Worm (Caenorhabditis elegans) whole organism, L2 larva: ENCODE results near the gene letm-1.

Source experiments
- C34F6.9 ChIP-seq: fragments of 150-350 bp; optimal IDR thresholded peaks from 2 replicates; lab custom pipeline; 2014; ENCODE audit warnings: missing biosample characterization, missing genetic modification characterization
- F13H6.1 ChIP-seq: sonication (generic microtip); optimal IDR thresholded peaks from 2 replicates; lab custom pipeline; 2016; ENCODE audit warnings: missing genetic modification characterization, missing compliant biosample characterization
- R02D3.7 ChIP-seq: fragments of 150-350 bp; optimal IDR thresholded peaks from 2 replicates; lab custom pipeline; 2014; ENCODE audit warnings: missing biosample characterization, missing genetic modification characterization
- Y55F3AM.14 ChIP-seq: fragments of 200-800 bp; sonication (Bioruptor generic); optimal IDR thresholded peaks from 2 replicates; lab custom pipeline; 2018; ENCODE audit warnings: mild to moderate bottlenecking, missing genetic modification characterization, missing compliant biosample characterization
- ZK546.5 ChIP-seq: sonication (generic microtip); optimal IDR thresholded peaks from 2 replicates; lab custom pipeline; 2017; ENCODE audit warnings: missing biosample characterization, missing genetic modification characterization
- alr-1 ChIP-seq: fragments of 150-350 bp; optimal IDR thresholded peaks from 2 replicates; lab custom pipeline; 2014; ENCODE audit warnings: missing biosample characterization, missing genetic modification characterization
- aly-2 ChIP-seq: fragments of 150-350 bp; optimal IDR thresholded peaks from 2 replicates; lab custom pipeline; 2014; ENCODE audit warnings: missing biosample characterization, missing genetic modification characterization
- ama-1 ChIP-seq: fragments of 150-350 bp; optimal IDR thresholded peaks from 2 replicates; lab custom pipeline; 2018; ENCODE audit warnings: inconsistent platforms
- blmp-1 ChIP-seq: sonication (generic microtip); optimal IDR thresholded peaks from 2 replicates; lab custom pipeline; 2017; ENCODE audit warnings: missing genetic modification characterization, mild to moderate bottlenecking, missing compliant biosample characterization, antibody characterized with exemption, moderate library complexity; ENCODE audit not compliant: insufficient read depth
- ceh-16 ChIP-seq: fragments of 150-350 bp; optimal IDR thresholded peaks from 2 replicates; lab custom pipeline; 2014; ENCODE audit warnings: missing biosample characterization, missing genetic modification characterization
- ceh-82 ChIP-seq: fragments of 150-350 bp; optimal IDR thresholded peaks from 2 replicates; lab custom pipeline; 2014; ENCODE audit warnings: missing biosample characterization, missing genetic modification characterization
- crh-2 ChIP-seq: sonication (generic microtip); optimal IDR thresholded peaks from 2 replicates; lab custom pipeline; 2017; ENCODE audit warnings: missing biosample characterization, missing genetic modification characterization
- dmd-4 ChIP-seq: sonication (generic microtip); optimal IDR thresholded peaks from 2 replicates; lab custom pipeline; 2017; ENCODE audit warnings: missing biosample characterization, missing genetic modification characterization
- egl-27 ChIP-seq: sonication (generic microtip); optimal IDR thresholded peaks from 3 replicates; lab custom pipeline; 2017; ENCODE audit warnings: missing biosample characterization, missing genetic modification reagents, missing genetic modification characterization
- elt-1 ChIP-seq: fragments of 150-350 bp; optimal IDR thresholded peaks from 2 replicates; lab custom pipeline; 2014; ENCODE audit warnings: missing biosample characterization, missing genetic modification characterization
- elt-3 ChIP-seq: sonication (generic microtip); optimal IDR thresholded peaks from 2 replicates; lab custom pipeline; 2017; ENCODE audit warnings: missing biosample characterization, missing genetic modification characterization
- fos-1 ChIP-seq: fragments of 150-350 bp; optimal IDR thresholded peaks from 2 replicates; lab custom pipeline; 2014; ENCODE audit warnings: missing biosample characterization, missing genetic modification characterization
- gmeb-1 ChIP-seq: fragments of 150-350 bp; optimal IDR thresholded peaks from 2 replicates; lab custom pipeline; 2014; ENCODE audit warnings: missing biosample characterization, missing genetic modification characterization
- lin-11 ChIP-seq: fragments of 150-350 bp; sonication (generic microtip); optimal IDR thresholded peaks from 2 replicates; lab custom pipeline; 2014; ENCODE audit warnings: missing biosample characterization, missing genetic modification characterization, inconsistent platforms, mixed read lengths
- lin-13 ChIP-seq: fragments of 150-350 bp; optimal IDR thresholded peaks from 2 replicates; lab custom pipeline; 2014; ENCODE audit warnings: missing biosample characterization, missing genetic modification reagents, missing genetic modification characterization
- lin-39 ChIP-seq: fragments of 150-350 bp; optimal IDR thresholded peaks from 2 replicates; lab custom pipeline; 2014; ENCODE audit warnings: missing biosample characterization, missing genetic modification reagents, missing genetic modification characterization
- lsy-2 ChIP-seq, 2 experiments: fragments of 150-350 bp in 1 of 2; sonication (generic microtip) in 1 of 2; optimal IDR thresholded peaks; 2 replicates each; lab custom pipeline; 2014 to 2017; ENCODE audit warnings: missing biosample characterization in 2 of 2, missing genetic modification characterization in 2 of 2
- mab-5 ChIP-seq: fragments of 150-350 bp; optimal IDR thresholded peaks from 2 replicates; lab custom pipeline; 2014; ENCODE audit warnings: missing biosample characterization, missing genetic modification characterization
- mdl-1 ChIP-seq, 2 experiments: fragments of 150-350 bp in 1 of 2; sonication (generic microtip) in 1 of 2; optimal IDR thresholded peaks; 2 replicates each; lab custom pipeline; 2017; ENCODE audit warnings: missing biosample characterization in 2 of 2, missing genetic modification characterization in 2 of 2
- nhr-10 ChIP-seq: sonication (generic microtip); optimal IDR thresholded peaks from 2 replicates; lab custom pipeline; 2017; ENCODE audit warnings: missing biosample characterization, missing genetic modification characterization
- nhr-11 ChIP-seq: fragments of 150-350 bp; optimal IDR thresholded peaks from 2 replicates; lab custom pipeline; 2014; ENCODE audit warnings: missing biosample characterization, missing genetic modification characterization
- nhr-12 ChIP-seq: fragments of 150-350 bp; optimal IDR thresholded peaks from 2 replicates; lab custom pipeline; 2014; ENCODE audit warnings: missing biosample characterization, missing genetic modification characterization
- nhr-129 ChIP-seq: fragments of 150-350 bp; optimal IDR thresholded peaks from 2 replicates; lab custom pipeline; 2014; ENCODE audit warnings: missing biosample characterization, missing genetic modification characterization
- nhr-21 ChIP-seq: fragments of 150-350 bp; optimal IDR thresholded peaks from 2 replicates; lab custom pipeline; 2014; ENCODE audit warnings: missing biosample characterization, missing genetic modification characterization
- nhr-23 ChIP-seq: fragments of 150-350 bp; optimal IDR thresholded peaks from 2 replicates; lab custom pipeline; 2014; ENCODE audit warnings: missing biosample characterization, missing genetic modification reagents, missing genetic modification characterization
- nhr-237 ChIP-seq: fragments of 150-350 bp; optimal IDR thresholded peaks from 2 replicates; lab custom pipeline; 2014; ENCODE audit warnings: missing biosample characterization, missing genetic modification characterization
- nhr-25 ChIP-seq: fragments of 150-350 bp; sonication (generic microtip); optimal IDR thresholded peaks from 3 replicates; lab custom pipeline; 2014; ENCODE audit warnings: missing biosample characterization, missing genetic modification characterization
- nhr-6 ChIP-seq: fragments of 150-350 bp; optimal IDR thresholded peaks from 2 replicates; lab custom pipeline; 2014; ENCODE audit warnings: missing biosample characterization, missing genetic modification characterization
- nhr-77 ChIP-seq: fragments of 150-350 bp; optimal IDR thresholded peaks from 2 replicates; lab custom pipeline; 2014; ENCODE audit warnings: missing biosample characterization, missing genetic modification characterization
- peb-1 ChIP-seq: fragments of 150-350 bp; optimal IDR thresholded peaks from 2 replicates; lab custom pipeline; 2014; ENCODE audit warnings: missing biosample characterization, missing genetic modification characterization
- sem-4 ChIP-seq: fragments of 150-350 bp; optimal IDR thresholded peaks from 2 replicates; lab custom pipeline; 2014; ENCODE audit warnings: missing biosample characterization, missing genetic modification reagents, missing genetic modification characterization
- skn-1 ChIP-seq: sonication (generic microtip); optimal IDR thresholded peaks from 2 replicates; lab custom pipeline; 2017; ENCODE audit warnings: missing biosample characterization, missing genetic modification characterization
- sma-3 ChIP-seq: sonication (generic microtip); optimal IDR thresholded peaks from 2 replicates; lab custom pipeline; 2016; ENCODE audit warnings: missing genetic modification reagents, missing genetic modification characterization, missing compliant biosample characterization
- sma-9 ChIP-seq, 2 experiments: fragments of 150-350 bp in 1 of 2; sonication (generic microtip) in 1 of 2; optimal IDR thresholded peaks; 2 replicates each; lab custom pipeline; 2014 to 2016; ENCODE audit warnings: missing genetic modification characterization in 2 of 2, mild to moderate bottlenecking in 1 of 2, missing biosample characterization in 1 of 2, missing compliant biosample characterization in 1 of 2, missing genetic modification reagents in 1 of 2, moderate library complexity in 1 of 2
- snpc-4 ChIP-seq: fragments of 150-350 bp; optimal IDR thresholded peaks from 2 replicates; lab custom pipeline; 2014; ENCODE audit warnings: missing biosample characterization, missing genetic modification characterization
- unc-39 ChIP-seq: fragments of 150-350 bp; optimal IDR thresholded peaks from 2 replicates; lab custom pipeline; 2014; ENCODE audit warnings: missing biosample characterization, missing genetic modification characterization
- unc-55 ChIP-seq: fragments of 150-350 bp; sonication (generic microtip); optimal IDR thresholded peaks from 3 replicates; lab custom pipeline; 2014; ENCODE audit warnings: missing biosample characterization, missing genetic modification reagents, missing genetic modification characterization
- unc-62 ChIP-seq: fragments of 150-350 bp; optimal IDR thresholded peaks from 2 replicates; lab custom pipeline; 2014; ENCODE audit warnings: missing biosample characterization, missing genetic modification reagents, missing genetic modification characterization
- zag-1 ChIP-seq: fragments of 150-350 bp; optimal IDR thresholded peaks from 2 replicates; lab custom pipeline; 2014; ENCODE audit warnings: missing biosample characterization, missing genetic modification characterization
- ztf-1 ChIP-seq: fragments of 200-800 bp; sonication (Bioruptor generic); conservative IDR thresholded peaks from 2 replicates; pipeline ENCODE4 v1.3.6; 2022; ENCODE audit warnings: missing genetic modification characterization, missing compliant biosample characterization
- ztf-11 ChIP-seq: sonication (generic microtip); optimal IDR thresholded peaks from 2 replicates; lab custom pipeline; 2017; ENCODE audit warnings: missing biosample characterization, missing genetic modification characterization
- ztf-4 ChIP-seq: fragments of 150-350 bp; optimal IDR thresholded peaks from 2 replicates; lab custom pipeline; 2014; ENCODE audit warnings: missing biosample characterization, missing genetic modification characterization

Gene letm-1

DNA sequence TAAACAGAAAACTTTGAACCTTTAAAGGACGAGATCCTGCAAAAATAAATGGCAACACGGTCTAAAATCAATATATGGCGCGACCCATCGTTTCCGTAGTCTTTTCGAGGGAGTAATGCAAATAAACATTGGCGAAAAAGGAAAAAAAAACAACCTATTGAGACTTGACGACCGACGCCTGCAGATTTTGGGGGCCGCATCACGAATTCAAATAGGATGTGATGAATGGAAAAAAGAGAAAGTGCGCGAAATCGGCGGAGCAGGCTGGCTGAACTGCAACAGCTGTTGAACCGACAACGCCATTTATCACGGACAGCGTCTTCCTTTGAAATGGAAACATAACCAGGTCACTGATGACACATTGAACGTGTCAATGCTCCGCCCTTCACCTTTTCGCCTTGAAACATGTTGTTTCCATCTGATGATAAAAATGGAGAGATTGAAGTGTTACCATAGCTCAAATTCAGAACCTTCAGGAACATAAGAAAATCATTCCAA is 3.2 kb upstream of the letm-1 start:
- TF ChIP-seq elt-1 (tag; lab: Kevin White, UChicago), result no peak
- peak; percentile 12 for TF ChIP-seq lin-13
- TF ChIP-seq R02D3.7 (tag; lab: Kevin White, UChicago), result no peak
- peak; percentile 34 for TF ChIP-seq sma-9 (GFP tag; optimal IDR thresholded peaks at IDR 0.05; lab: Kevin White, UChicago)
- TF ChIP-seq sma-9 (tag; optimal IDR thresholded peaks at IDR 0.05; lab: Kevin White, UChicago), result no peak

DNA sequence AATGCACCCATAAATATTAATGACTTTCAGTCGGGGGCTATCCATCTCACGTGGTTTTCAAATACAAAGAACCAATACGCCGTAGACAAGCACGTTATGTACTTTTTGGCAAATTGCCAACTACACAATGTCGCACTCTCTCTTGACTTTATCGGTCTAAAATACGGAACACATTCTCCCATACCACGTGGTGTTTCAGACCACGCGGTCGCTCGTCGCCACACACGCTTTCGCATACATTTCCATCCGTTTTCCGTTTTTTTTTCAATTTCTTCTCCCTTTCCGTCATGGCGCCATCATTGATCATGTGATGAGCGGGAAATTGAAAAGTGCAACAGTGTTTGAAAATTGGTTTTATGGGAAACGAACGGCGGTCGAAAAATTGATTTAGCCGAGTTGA is 2.5 kb upstream of the letm-1 start:
- TF ChIP-seq nhr-129 (tag; lab: Kevin White, UChicago), result peak; percentile 93
- TF ChIP-seq lin-39, result no peak
- TF ChIP-seq peb-1 (tag; lab: Kevin White, UChicago), result no peak
- no peak for TF ChIP-seq nhr-12
- TF ChIP-seq unc-55, result peak; percentile 49
- no peak for TF ChIP-seq ztf-1
- no peak for TF ChIP-seq ztf-11 (tag; lab: Kevin White, UChicago)
- TF ChIP-seq C34F6.9 (tag; lab: Kevin White, UChicago), result peak; percentile 91
- TF ChIP-seq ztf-4 (tag; lab: Kevin White, UChicago), result peak; percentile 89
- TF ChIP-seq mab-5 (tag; lab: Kevin White, UChicago), result peak; percentile 29
- TF ChIP-seq ceh-16 (tag; lab: Kevin White, UChicago), result peak; percentile 50
- TF ChIP-seq sem-4 (tag; lab: Kevin White, UChicago), result peak; percentile 94
- TF ChIP-seq blmp-1 (tag; lab: Kevin White, UChicago), result peak; percentile 97
- TF ChIP-seq crh-2 (tag; lab: Kevin White, UChicago), result peak; percentile 93
- TF ChIP-seq sma-9 (GFP tag; optimal IDR thresholded peaks at IDR 0.05; lab: Kevin White, UChicago), result peak; percentile 99
- peak; percentile 55 for TF ChIP-seq sma-9 (tag; optimal IDR thresholded peaks at IDR 0.05; lab: Kevin White, UChicago)
- TF ChIP-seq Y55F3AM.14 (GFP tag; lab: Kevin White, UChicago), result peak; percentile 71
- no peak for TF ChIP-seq alr-1
- TF ChIP-seq nhr-25 (tag; lab: Kevin White, UChicago), result peak; percentile 92
- peak; percentile 63 for TF ChIP-seq fos-1 (tag; lab: Kevin White, UChicago)
- peak in 1 of 2 experiments; percentile 86 for TF ChIP-seq lsy-2 (tag; optimal IDR thresholded peaks at IDR 0.05; lab: Kevin White, UChicago)
- peak; percentile 91 to 94 for TF ChIP-seq mdl-1 (tag; optimal IDR thresholded peaks at IDR 0.05; lab: Kevin White, UChicago)
- peak; percentile 97 for TF ChIP-seq sma-3
- peak; percentile 95 for TF ChIP-seq F13H6.1 (tag; lab: Kevin White, UChicago)
- peak; percentile 59 for TF ChIP-seq snpc-4 (tag; lab: Kevin White, UChicago)
- TF ChIP-seq elt-3 (tag; lab: Kevin White, UChicago), result no peak
- TF ChIP-seq gmeb-1 (tag; lab: Kevin White, UChicago), result peak; percentile 71
- no peak for TF ChIP-seq nhr-10 (tag; lab: Kevin White, UChicago)
- no peak for TF ChIP-seq nhr-77 (tag; lab: Kevin White, UChicago)
- TF ChIP-seq ceh-82 (tag; lab: Kevin White, UChicago), result no peak
- no peak for TF ChIP-seq nhr-23 (tag; lab: Kevin White, UChicago)
- TF ChIP-seq aly-2 (tag; lab: Kevin White, UChicago), result no peak
- TF ChIP-seq ZK546.5 (tag; lab: Kevin White, UChicago), result no peak
- TF ChIP-seq ama-1 (lab: Kevin White, UChicago), result peak; percentile 40
- peak; percentile 49 for TF ChIP-seq skn-1
- TF ChIP-seq lin-13, result peak; percentile 42
- TF ChIP-seq lin-11 (tag; lab: Kevin White, UChicago), result peak; percentile 52
- TF ChIP-seq nhr-6 (tag; lab: Kevin White, UChicago), result no peak
- TF ChIP-seq nhr-237, result no peak
- TF ChIP-seq egl-27, result peak; percentile 94
- TF ChIP-seq R02D3.7 (tag; lab: Kevin White, UChicago), result no peak
- peak; percentile 97 for TF ChIP-seq nhr-21 (tag; lab: Kevin White, UChicago)
- no peak for TF ChIP-seq zag-1
- TF ChIP-seq unc-39, result no peak
- no peak for TF ChIP-seq dmd-4 (tag; lab: Kevin White, UChicago)
- no peak for TF ChIP-seq nhr-11 (tag; lab: Kevin White, UChicago)
- no peak for TF ChIP-seq elt-1 (tag; lab: Kevin White, UChicago)
- peak; percentile 49 for TF ChIP-seq unc-62 (GFP tag; lab: Kevin White, UChicago)
